Worm (Caenorhabditis elegans): ENCODE data around the gene prmt-4.

DNA sequence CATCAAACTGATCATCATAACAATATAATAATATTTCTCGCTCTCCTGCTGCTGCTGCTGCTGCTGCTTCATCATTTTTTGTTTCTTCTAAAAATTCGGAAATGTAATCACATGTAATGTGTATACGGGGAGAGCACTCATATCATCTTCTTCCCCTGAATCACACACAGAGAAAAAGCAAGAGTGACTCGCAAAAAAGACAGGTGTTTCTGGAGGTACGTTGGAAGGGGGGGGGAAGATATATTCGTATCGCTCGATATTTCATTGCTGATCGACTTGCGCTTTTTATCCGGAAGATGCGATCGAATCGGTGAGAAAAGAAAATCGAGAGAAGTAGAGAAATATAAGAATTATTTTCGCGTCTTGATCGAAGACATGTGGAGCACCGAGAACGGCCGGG, 4.2 kb upstream of the prmt-4 start:
- TF ChIP-seq fos-1 (tag; optimal IDR thresholded peaks at IDR 0.05) (no peak), nhr-11 (tag; optimal IDR thresholded peaks at IDR 0.05) (no peak), egl-27 (tag; optimal IDR thresholded peaks at IDR 0.05) (no peak), aly-2 (tag; optimal IDR thresholded peaks at IDR 0.05) (no peak), R02D3.7 (tag; optimal IDR thresholded peaks at IDR 0.05) (no peak), zag-1 (tag; optimal IDR thresholded peaks at IDR 0.05) (no peak), nhr-237 (tag; optimal IDR thresholded peaks at IDR 0.05) (no peak), elt-3 (tag; optimal IDR thresholded peaks at IDR 0.05) (no peak), tbx-2 (tag; optimal IDR thresholded peaks at IDR 0.05) (no peak), lin-15B (tag; optimal IDR thresholded peaks at IDR 0.05) (no peak)

All from whole organism, L3 larva.